Worm (Caenorhabditis elegans): Measurements from ENCODE around the gene tin-9.2.

tin-9.2 gene

ce11 chrIV:13098652-13099051 lies at the start of gene tin-9.2, which contains the start of the genes dli-1 and exos-4.1:
tin-9.2 (plus strand) TSS chrIV:13098995.
dli-1 (minus strand) TSS chrIV:13098792.
exos-4.1 (plus strand) TSS chrIV:13098999.
- TF ChIP-seq unc-62 (GFP tag; optimal IDR thresholded peaks at IDR 0.05): no peak

ce11 chrIV:13051073-13051472 lies 47.7 kb upstream of the tin-9.2 start, which contains the start of gene scl-11:
scl-11 (plus strand) TSS chrIV:13051373.
- TF ChIP-seq unc-62 (GFP tag; optimal IDR thresholded peaks at IDR 0.05): no peak

- TF ChIP-seq unc-62 (GFP tag; optimal IDR thresholded peaks at IDR 0.05): no peak
Measured at ce11 chrIV:13052568-13052967, 46.2 kb upstream of the tin-9.2 start, which contains the start of gene F49E11.7. F49E11.7 (plus strand) TSS chrIV:13052868.

ce11 chrIV:13056026-13056425 lies 42.8 kb upstream of the tin-9.2 start, which contains the start of gene scl-1:
scl-1 (plus strand) TSS chrIV:13056326.
- no peak for TF ChIP-seq unc-62 (GFP tag; optimal IDR thresholded peaks at IDR 0.05)

ce11 chrIV:13057418-13057817 lies 41.4 kb upstream of the tin-9.2 start, which contains the start of gene scl-2:
scl-2 (plus strand) TSS chrIV:13057710.
- no peak for TF ChIP-seq unc-62 (GFP tag; optimal IDR thresholded peaks at IDR 0.05)

- TF ChIP-seq unc-62 (GFP tag; optimal IDR thresholded peaks at IDR 0.05): no peak
Measured at ce11 chrIV:13059284-13059683, 39.5 kb upstream of the tin-9.2 start, which contains the start of gene scl-3. scl-3 (plus strand) TSS chrIV:13059584.

- no peak for TF ChIP-seq unc-62 (GFP tag; optimal IDR thresholded peaks at IDR 0.05)
Measured at ce11 chrIV:13063714-13064113, 35.1 kb upstream of the tin-9.2 start, which contains the start of gene scl-5. scl-5 (plus strand) TSS chrIV:13064014.

- no peak for TF ChIP-seq unc-62 (GFP tag; optimal IDR thresholded peaks at IDR 0.05)
Measured at ce11 chrIV:13066044-13066443, 32.8 kb upstream of the tin-9.2 start.

ce11 chrIV:13067200-13067599 lies 31.6 kb upstream of the tin-9.2 start, which contains the start of gene col-131:
col-131 (minus strand) TSS chrIV:13067300.
- no peak for TF ChIP-seq unc-62 (GFP tag; optimal IDR thresholded peaks at IDR 0.05)

ce11 chrIV:13068451-13068850 lies 30.3 kb upstream of the tin-9.2 start, which contains the start of gene scl-6:
scl-6 (plus strand) TSS chrIV:13068751.
- no peak for TF ChIP-seq unc-62 (GFP tag; optimal IDR thresholded peaks at IDR 0.05)

ce11 chrIV:13070142-13070541 lies 28.7 kb upstream of the tin-9.2 start, which contains the start of gene scl-7:
scl-7 (plus strand) TSS chrIV:13070442.
- TF ChIP-seq unc-62 (GFP tag; optimal IDR thresholded peaks at IDR 0.05): no peak

ce11 chrIV:13071445-13071844 lies 27.4 kb upstream of the tin-9.2 start, which contains the start of gene scl-8:
scl-8 (plus strand) TSS chrIV:13071745.
- TF ChIP-seq unc-62 (GFP tag; optimal IDR thresholded peaks at IDR 0.05): no peak

ce11 chrIV:13075625-13076252 lies 23.1 kb upstream of the tin-9.2 start:
- TF ChIP-seq unc-62 (GFP tag; optimal IDR thresholded peaks at IDR 0.05): no peak

- TF ChIP-seq unc-62 (GFP tag; optimal IDR thresholded peaks at IDR 0.05): no peak
Measured at ce11 chrIV:13076620-13077019, 22.2 kb upstream of the tin-9.2 start, which contains the start of gene C39E9.7. C39E9.7 (minus strand) TSS chrIV:13076720.

- TF ChIP-seq unc-62 (GFP tag; optimal IDR thresholded peaks at IDR 0.05): no peak
Measured at ce11 chrIV:13077694-13078093, 21.1 kb upstream of the tin-9.2 start.

ce11 chrIV:13078342-13078741 lies 20.5 kb upstream of the tin-9.2 start:
- TF ChIP-seq unc-62 (GFP tag; optimal IDR thresholded peaks at IDR 0.05): no peak

ce11 chrIV:13079119-13079518 lies 19.7 kb upstream of the tin-9.2 start, which contains the start of gene C39E9.8:
C39E9.8 (plus strand) TSS chrIV:13079446.
- no peak for TF ChIP-seq unc-62 (GFP tag; optimal IDR thresholded peaks at IDR 0.05)
